Worm (Caenorhabditis elegans) whole organism, late embryonic: ENCODE measurements around the gene kin-26.

Source experiments
- C08G9.2 ChIP-seq: sonication (generic microtip); optimal IDR thresholded peaks from 2 replicates; lab custom pipeline; 2016; ENCODE audit warnings: mild to moderate bottlenecking, missing genetic modification characterization, moderate library complexity, missing compliant biosample characterization
- Y22D7AL.16 ChIP-seq: sonication (generic microtip); optimal IDR thresholded peaks from 2 replicates; lab custom pipeline; 2016; ENCODE audit warnings: missing genetic modification characterization, missing compliant biosample characterization
- ahr-1 ChIP-seq: sonication (generic microtip); optimal IDR thresholded peaks from 2 replicates; lab custom pipeline; 2016; ENCODE audit warnings: missing genetic modification characterization, missing compliant biosample characterization
- ama-1 ChIP-seq: fragments of 150-350 bp; optimal IDR thresholded peaks from 2 replicates; lab custom pipeline; 2014
- ceh-18 ChIP-seq: sonication (generic microtip); optimal IDR thresholded peaks from 2 replicates; lab custom pipeline; 2016; ENCODE audit warnings: missing genetic modification characterization, missing compliant biosample characterization
- ceh-19 ChIP-seq: fragments of 200-800 bp; sonication (Bioruptor generic); optimal IDR thresholded peaks from 2 replicates; lab custom pipeline; 2018; ENCODE audit warnings: mild to moderate bottlenecking, missing genetic modification characterization, missing compliant biosample characterization
- ceh-22 ChIP-seq: sonication (generic microtip); optimal IDR thresholded peaks from 2 replicates; lab custom pipeline; 2017; ENCODE audit warnings: missing biosample characterization, missing genetic modification characterization
- ceh-24 ChIP-seq: sonication (generic microtip); optimal IDR thresholded peaks from 2 replicates; lab custom pipeline; 2016; ENCODE audit warnings: mild to moderate bottlenecking, missing genetic modification characterization, missing compliant biosample characterization
- ceh-30 ChIP-seq: fragments of 150-350 bp; optimal IDR thresholded peaks from 2 replicates; lab custom pipeline; 2014; ENCODE audit warnings: missing biosample characterization, missing genetic modification characterization
- ceh-31 ChIP-seq: sonication (generic microtip); optimal IDR thresholded peaks from 2 replicates; lab custom pipeline; 2016; ENCODE audit warnings: missing genetic modification characterization, missing compliant biosample characterization
- ceh-45 ChIP-seq: fragments of 200-800 bp; sonication (Bioruptor generic); IDR thresholded peaks from 2 replicates; pipeline ENCODE4 v1.3.6; 2022; ENCODE audit warnings: missing genetic modification reagents, missing genetic modification characterization, missing compliant biosample characterization
- ceh-9 ChIP-seq: sonication (generic microtip); optimal IDR thresholded peaks from 2 replicates; lab custom pipeline; 2016; ENCODE audit warnings: mild to moderate bottlenecking, missing genetic modification characterization, inconsistent platforms, missing compliant biosample characterization
- elt-4 ChIP-seq: sonication (generic microtip); optimal IDR thresholded peaks from 2 replicates; lab custom pipeline; 2016; ENCODE audit warnings: missing genetic modification characterization, missing compliant biosample characterization
- ets-4 ChIP-seq: sonication (generic microtip); optimal IDR thresholded peaks from 2 replicates; lab custom pipeline; 2016; ENCODE audit warnings: missing genetic modification characterization, missing compliant biosample characterization
- eyg-1 ChIP-seq: sonication (generic microtip); optimal IDR thresholded peaks from 2 replicates; lab custom pipeline; 2016; ENCODE audit warnings: missing genotype, missing genetic modification characterization, missing compliant biosample characterization
- fkh-10 ChIP-seq: fragments of 150-350 bp; optimal IDR thresholded peaks from 2 replicates; lab custom pipeline; 2014; ENCODE audit warnings: missing biosample characterization, missing genetic modification reagents, missing genetic modification characterization
- gmeb-2 ChIP-seq: sonication (generic microtip); optimal IDR thresholded peaks from 2 replicates; lab custom pipeline; 2016; ENCODE audit warnings: missing genetic modification characterization, inconsistent platforms, missing compliant biosample characterization
- hlh-13 ChIP-seq: fragments of 200-800 bp; sonication (Bioruptor generic); optimal IDR thresholded peaks from 2 replicates; lab custom pipeline; 2018; ENCODE audit warnings: mild to moderate bottlenecking, missing genetic modification characterization, missing compliant biosample characterization
- hlh-30 ChIP-seq: sonication (generic microtip); optimal IDR thresholded peaks from 2 replicates; lab custom pipeline; 2017; ENCODE audit warnings: antibody characterized with exemption, missing genetic modification characterization, missing compliant biosample characterization; ENCODE audit not compliant: insufficient read depth
- hlh-6 ChIP-seq: sonication (generic microtip); optimal IDR thresholded peaks from 2 replicates; lab custom pipeline; 2016; ENCODE audit warnings: missing genotype, missing genetic modification characterization, missing compliant biosample characterization
- mec-3 ChIP-seq: sonication (generic microtip); optimal IDR thresholded peaks from 2 replicates; lab custom pipeline; 2016; ENCODE audit warnings: borderline replicate concordance, missing genetic modification characterization, missing compliant biosample characterization
- nfya-1 ChIP-seq: sonication (generic microtip); optimal IDR thresholded peaks from 2 replicates; lab custom pipeline; 2017; ENCODE audit warnings: missing genetic modification characterization, mild to moderate bottlenecking, missing compliant biosample characterization, antibody characterized with exemption, moderate library complexity
- nhr-11 ChIP-seq: fragments of 150-350 bp; optimal IDR thresholded peaks from 2 replicates; lab custom pipeline; 2014; ENCODE audit warnings: missing biosample characterization, missing genetic modification characterization
- nhr-232 ChIP-seq: sonication (generic microtip); optimal IDR thresholded peaks from 2 replicates; lab custom pipeline; 2016; ENCODE audit warnings: missing genetic modification characterization, missing compliant biosample characterization
- odd-2 ChIP-seq: sonication (generic microtip); optimal IDR thresholded peaks from 2 replicates; lab custom pipeline; 2017; ENCODE audit warnings: antibody characterized with exemption, mild to moderate bottlenecking, missing genetic modification characterization, missing compliant biosample characterization
- pag-3 ChIP-seq: sonication (generic microtip); optimal IDR thresholded peaks from 2 replicates; lab custom pipeline; 2016; ENCODE audit warnings: missing compliant biosample characterization, missing genetic modification characterization, borderline replicate concordance
- pha-4 ChIP-seq: fragments of 150-350 bp; optimal IDR thresholded peaks from 2 replicates; lab custom pipeline; 2018; ENCODE audit warnings: missing biosample characterization, missing genetic modification reagents, missing genetic modification characterization
- sox-4 ChIP-seq: sonication (generic microtip); optimal IDR thresholded peaks from 2 replicates; lab custom pipeline; 2017; ENCODE audit warnings: mild to moderate bottlenecking, missing genetic modification characterization, inconsistent platforms, missing compliant biosample characterization
- syd-9 ChIP-seq: sonication (generic microtip); optimal IDR thresholded peaks from 2 replicates; lab custom pipeline; 2016; ENCODE audit warnings: mild to moderate bottlenecking, missing genetic modification characterization, moderate library complexity, missing compliant biosample characterization
- tbx-7 ChIP-seq: sonication (generic microtip); optimal IDR thresholded peaks from 2 replicates; lab custom pipeline; 2016; ENCODE audit warnings: missing genotype, missing genetic modification characterization, missing compliant biosample characterization
- unc-42 ChIP-seq: sonication (generic microtip); optimal IDR thresholded peaks from 2 replicates; lab custom pipeline; 2016; ENCODE audit warnings: missing genotype, missing genetic modification characterization, missing compliant biosample characterization
- unc-86 ChIP-seq: sonication (generic microtip); optimal IDR thresholded peaks from 2 replicates; lab custom pipeline; 2016; ENCODE audit warnings: missing genetic modification characterization, missing compliant biosample characterization

Gene kin-26

ce11 chrIV:7877781-7878180 is at the start of gene kin-26:
Gene kin-26, minus strand, starts transcription at chrIV:7877881.
- TF ChIP-seq ceh-24 (tag; lab: Kevin White, UChicago): no peak
- TF ChIP-seq, all 69 proteins: peak for 0

- TF ChIP-seq nhr-232 (no peak), ahr-1 (tag; lab: Kevin White, UChicago) (no peak), ceh-18 (no peak), C08G9.2 (tag; lab: Kevin White, UChicago) (no peak), ceh-30 (tag; lab: Kevin White, UChicago) (no peak), eyg-1 (no peak), unc-86 (no peak), tbx-7 (tag; lab: Kevin White, UChicago) (no peak), ets-4 (tag; lab: Kevin White, UChicago) (no peak), Y22D7AL.16 (tag; lab: Kevin White, UChicago) (no peak), ceh-45 (GFP tag; lab: Robert Waterston, UW) (no peak), pha-4 (tag; lab: Kevin White, UChicago) (no peak), nfya-1 (tag; lab: Kevin White, UChicago) (no peak), gmeb-2 (no peak), fkh-10 (GFP tag; lab: Kevin White, UChicago) (no peak)
- TF ChIP-seq, all 69 proteins: peak for 0
These were observed 49.5 kb upstream of the kin-26 start, which contains the start of gene C49H3.12 for ce11 chrIV:7927218-7927617. Gene C49H3.12, minus strand, starts transcription at chrIV:7927318.

- TF ChIP-seq nfya-1 (tag; lab: Kevin White, UChicago) (peak; percentile 11), hlh-6 (no peak)
These were observed 48.6 kb upstream of the kin-26 start, which contains the start of gene rps-2 for ce11 chrIV:7926102-7926840. Gene rps-2, minus strand, starts transcription at chrIV:7926391.

- TF ChIP-seq ama-1: peak; percentile 9
- TF ChIP-seq hlh-13 (GFP tag; lab: Kevin White, UChicago): no peak
- peak; percentile 51 for TF ChIP-seq elt-4
- no peak for TF ChIP-seq odd-2 (tag; lab: Kevin White, UChicago)
- no peak for TF ChIP-seq ceh-19 (GFP tag; lab: Kevin White, UChicago)
- no peak for TF ChIP-seq mec-3
- TF ChIP-seq pag-3: no peak
- TF ChIP-seq ceh-22 (tag; lab: Kevin White, UChicago): no peak
- TF ChIP-seq sox-4 (tag; lab: Kevin White, UChicago): no peak
- no peak for TF ChIP-seq ceh-9 (tag; lab: Kevin White, UChicago)
- TF ChIP-seq, all 69 proteins: peak for 2
These were observed 47.5 kb upstream of the kin-26 start for ce11 chrIV:7924975-7925828.

- TF ChIP-seq syd-9 (tag; lab: Kevin White, UChicago): no peak
- TF ChIP-seq hlh-30 (tag; lab: Kevin White, UChicago): peak; percentile 3
- no peak for TF ChIP-seq hlh-6
- no peak for TF ChIP-seq ceh-45 (GFP tag; lab: Robert Waterston, UW)
- TF ChIP-seq odd-2 (tag; lab: Kevin White, UChicago): no peak
- TF ChIP-seq unc-42 (tag; lab: Kevin White, UChicago): peak; percentile 51
- no peak for TF ChIP-seq ceh-22 (tag; lab: Kevin White, UChicago)
- TF ChIP-seq gmeb-2: no peak
- peak; percentile 14 for TF ChIP-seq ceh-31 (tag; lab: Kevin White, UChicago)
- TF ChIP-seq nhr-11 (tag; lab: Kevin White, UChicago): no peak
- TF ChIP-seq, all 69 proteins: peak for 3
These were observed 46.4 kb upstream of the kin-26 start, which contains the start of the genes xpo-3 and C49H3.3 for ce11 chrIV:7923982-7924480. Gene xpo-3, minus strand, starts transcription at chrIV:7924032. Gene C49H3.3, plus strand, starts transcription at chrIV:7924350.
